Fruit fly (Drosophila melanogaster) whole organism, embryonic: ENCODE results near the gene CG9667.
A peak's percentile ranks its signal among the peaks of the same experiment; 100 is the strongest.

Experiments used
- ATbp ChIP-seq: fragments of 200-800 bp; sonication (Bioruptor generic); optimal IDR thresholded peaks from 2 replicates; lab custom pipeline; 2017; ENCODE audit warnings: missing biosample characterization, mild to moderate bottlenecking, missing genetic modification characterization, missing genetic modification reagents
- Atf3 ChIP-seq: fragments of 200-800 bp; sonication (Bioruptor generic); optimal IDR thresholded peaks from 3 replicates; lab custom pipeline; 2016; ENCODE audit warnings: missing biosample characterization, missing genetic modification characterization
- CG11247 ChIP-seq: fragments of 200-800 bp; sonication (Bioruptor generic); IDR thresholded peaks from 2 replicates; pipeline ENCODE4 v1.3.6; 2022; ENCODE audit warnings: missing biosample characterization, missing genetic modification characterization
- CG11504 ChIP-seq: fragments of 200-800 bp; sonication (Bioruptor generic); optimal IDR thresholded peaks from 3 replicates; lab custom pipeline; 2019; ENCODE audit warnings: missing biosample characterization, mild to moderate bottlenecking, missing genetic modification characterization, moderate library complexity
- CG13123 ChIP-seq: fragments of 200-800 bp; sonication (Bioruptor generic); optimal IDR thresholded peaks from 2 replicates; lab custom pipeline; 2016; ENCODE audit warnings: missing biosample characterization, missing genetic modification characterization
- CG14860 ChIP-seq: fragments of 200-800 bp; sonication (Bioruptor generic); IDR thresholded peaks from 3 replicates; pipeline ENCODE4 v1.3.6; 2022; ENCODE audit warnings: missing biosample characterization, missing genetic modification characterization; ENCODE audit not compliant: partially characterized antibody
- CG15479 ChIP-seq: fragments of 200-800 bp; sonication (Bioruptor generic); optimal IDR thresholded peaks from 3 replicates; lab custom pipeline; 2019; ENCODE audit warnings: missing biosample characterization, mild to moderate bottlenecking, missing genetic modification characterization, moderate library complexity
- CG2712 ChIP-seq: fragments of 200-800 bp; optimal IDR thresholded peaks from 3 replicates; lab custom pipeline; 2019; ENCODE audit warnings: missing biosample characterization, mild to moderate bottlenecking, missing genetic modification characterization, moderate library complexity
- CG4854 ChIP-seq: fragments of 200-800 bp; sonication (Bioruptor generic); optimal IDR thresholded peaks from 2 replicates; lab custom pipeline; 2016; ENCODE audit warnings: missing biosample characterization, missing genetic modification characterization, inconsistent platforms
- CG5245 ChIP-seq: fragments of 200-800 bp; sonication (Bioruptor generic); optimal IDR thresholded peaks from 3 replicates; lab custom pipeline; 2016; ENCODE audit warnings: missing biosample characterization, missing genetic modification characterization
- CG7271 ChIP-seq: fragments of 200-800 bp; sonication (Bioruptor generic); optimal IDR thresholded peaks from 2 replicates; lab custom pipeline; 2018; ENCODE audit warnings: missing biosample characterization, mild to moderate bottlenecking, missing genetic modification characterization, moderate library complexity
- CG8924 ChIP-seq: fragments of 200-800 bp; optimal IDR thresholded peaks from 3 replicates; lab custom pipeline; 2019; ENCODE audit warnings: missing biosample characterization, mild to moderate bottlenecking, missing genetic modification characterization, moderate library complexity
- CG9876 ChIP-seq: fragments of 200-800 bp; sonication (Bioruptor generic); optimal IDR thresholded peaks from 2 replicates; lab custom pipeline; 2016; ENCODE audit warnings: missing biosample characterization, missing genetic modification characterization
- Chrac-16 ChIP-seq: fragments of 200-800 bp; sonication (Bioruptor generic); optimal IDR thresholded peaks from 3 replicates; lab custom pipeline; 2016; ENCODE audit warnings: missing biosample characterization, missing genetic modification characterization
- D ChIP-seq, 2 experiments: fragments of 200-800 bp in 1 of 2; fragments of >200 bp in 1 of 2; sonication (Bioruptor generic) in 1 of 2; optimal IDR thresholded peaks; 2 replicates in 1 of 2; 3 replicates in 1 of 2; lab custom pipeline; 2017; ENCODE audit warnings: mild to moderate bottlenecking in 1 of 2, missing biosample characterization in 1 of 2, missing genetic modification characterization in 1 of 2, missing genetic modification reagents in 1 of 2
- Doc2 ChIP-seq: fragments of 200-800 bp; sonication (Bioruptor generic); IDR thresholded peaks from 2 replicates; pipeline ENCODE4 v1.3.6; 2022; ENCODE audit warnings: missing biosample characterization, missing genetic modification characterization
- E2f1 ChIP-seq: fragments of 200-800 bp; sonication (Bioruptor generic); IDR thresholded peaks from 2 replicates; pipeline ENCODE4 v1.3.6; 2022; ENCODE audit warnings: missing biosample characterization, missing genetic modification characterization
- ERR ChIP-seq: fragments of 200-800 bp; sonication (Bioruptor generic); optimal IDR thresholded peaks from 2 replicates; lab custom pipeline; 2016; ENCODE audit warnings: missing biosample characterization, missing genetic modification characterization
- HLHmδ ChIP-seq: fragments of 200-800 bp; sonication (Bioruptor generic); optimal IDR thresholded peaks from 2 replicates; lab custom pipeline; 2018; ENCODE audit warnings: missing biosample characterization, mild to moderate bottlenecking, missing genetic modification characterization, moderate library complexity
- Neu2 ChIP-seq: fragments of 200-800 bp; sonication (Bioruptor generic); optimal IDR thresholded peaks from 3 replicates; lab custom pipeline; 2016; ENCODE audit warnings: missing biosample characterization, missing genetic modification characterization, borderline replicate concordance
- Trl ChIP-seq, 3 experiments: fragments of >200 bp in 2 of 3; fragments of 200-800 bp in 1 of 3; sonication (Bioruptor generic) in 1 of 3; optimal IDR thresholded peaks; 2 replicates in 1 of 3; 3 replicates in 2 of 3; lab custom pipeline; 2016 to 2017; ENCODE audit warnings: missing biosample characterization in 1 of 3, missing genetic modification characterization in 1 of 3
- cg ChIP-seq: fragments of 200-800 bp; sonication (Bioruptor generic); optimal IDR thresholded peaks from 3 replicates; lab custom pipeline; 2019; ENCODE audit warnings: missing biosample characterization, mild to moderate bottlenecking, missing genetic modification characterization, moderate library complexity
- crc ChIP-seq: fragments of 200-800 bp; sonication (Bioruptor generic); optimal IDR thresholded peaks from 2 replicates; lab custom pipeline; 2016; ENCODE audit warnings: missing biosample characterization, missing genetic modification characterization
- eve ChIP-seq, 2 experiments: fragments of >200 bp; optimal IDR thresholded peaks; 2 replicates each; lab custom pipeline; 2017; ENCODE audit warnings: missing biosample characterization in 2 of 2, missing genetic modification characterization in 2 of 2
- fd96Cb ChIP-seq: fragments of 200-800 bp; sonication (Bioruptor generic); optimal IDR thresholded peaks from 2 replicates; lab custom pipeline; 2018; ENCODE audit warnings: missing biosample characterization, mild to moderate bottlenecking, missing genetic modification characterization, moderate library complexity
- grn ChIP-seq: fragments of 200-800 bp; sonication (Bioruptor generic); optimal IDR thresholded peaks from 3 replicates; lab custom pipeline; 2017; ENCODE audit warnings: missing biosample characterization, missing genetic modification characterization
- jumu ChIP-seq: fragments of 200-800 bp; sonication (Bioruptor generic); optimal IDR thresholded peaks from 3 replicates; lab custom pipeline; 2016; ENCODE audit warnings: missing biosample characterization, missing genetic modification characterization
- knrl ChIP-seq: fragments of 200-800 bp; sonication (Bioruptor generic); IDR thresholded peaks from 3 replicates; pipeline ENCODE4 v1.3.6; 2022; ENCODE audit warnings: missing biosample characterization, missing genetic modification characterization; ENCODE audit not compliant: partially characterized antibody
- lilli ChIP-seq: fragments of 200-800 bp; sonication (Bioruptor generic); optimal IDR thresholded peaks from 3 replicates; lab custom pipeline; 2016; ENCODE audit warnings: missing biosample characterization, missing genetic modification characterization
- mirr ChIP-seq: fragments of 200-800 bp; sonication (Bioruptor generic); optimal IDR thresholded peaks from 3 replicates; lab custom pipeline; 2018; ENCODE audit warnings: missing biosample characterization, mild to moderate bottlenecking, missing genetic modification characterization
- onecut ChIP-seq: fragments of 200-800 bp; sonication (Bioruptor generic); IDR thresholded peaks from 2 replicates; pipeline ENCODE4 v1.3.6; 2022; ENCODE audit warnings: missing biosample characterization, missing genetic modification characterization
- peb ChIP-seq: fragments of 200-800 bp; sonication (Bioruptor generic); IDR thresholded peaks from 2 replicates; pipeline ENCODE4 v1.3.6; 2022; ENCODE audit warnings: missing biosample characterization, missing genetic modification characterization
- phol ChIP-seq: fragments of 200-800 bp; sonication (Bioruptor generic); optimal IDR thresholded peaks from 3 replicates; lab custom pipeline; 2018; ENCODE audit warnings: missing biosample characterization, mild to moderate bottlenecking, missing genetic modification characterization, moderate library complexity
- pum ChIP-seq: fragments of 200-800 bp; sonication (Bioruptor generic); optimal IDR thresholded peaks from 2 replicates; lab custom pipeline; 2016; ENCODE audit warnings: missing biosample characterization, missing genetic modification characterization
- sisA ChIP-seq: fragments of 200-800 bp; sonication (Bioruptor generic); IDR thresholded peaks from 2 replicates; pipeline ENCODE4 v1.3.6; 2022; ENCODE audit warnings: missing biosample characterization, missing genetic modification characterization
- sug ChIP-seq: fragments of 200-800 bp; optimal IDR thresholded peaks from 2 replicates; lab custom pipeline; 2019; ENCODE audit warnings: missing biosample characterization, mild to moderate bottlenecking, missing genetic modification characterization, moderate library complexity
- zen ChIP-seq: fragments of 200-800 bp; sonication (Bioruptor generic); optimal IDR thresholded peaks from 3 replicates; lab custom pipeline; 2018; ENCODE audit warnings: missing biosample characterization, mild to moderate bottlenecking, missing genetic modification characterization, moderate library complexity
- zfh1 ChIP-seq: fragments of 200-800 bp; sonication (Bioruptor generic); IDR thresholded peaks from 3 replicates; pipeline ENCODE4 v1.3.6; 2022; ENCODE audit warnings: missing biosample characterization, missing genetic modification characterization

CG9667 gene

dm6 chr3R:8152578-8153191, 26.5 kb upstream of the CG9667 start (continued):
- TF ChIP-seq CG2712 (tag; lab: Kevin White, UChicago) (no peak), CG9876 (GFP tag; lab: Kevin White, UChicago) (no peak), CG11504 (tag; lab: Kevin White, UChicago) (no peak)

dm6 chr3R:8151163-8151562, 25.0 kb upstream of the CG9667 start:
- TF ChIP-seq eve (GFP tag; optimal IDR thresholded peaks at IDR 0.05; lab: Kevin White, UChicago) = peak in 1 of 2 experiments; percentile 45
- TF ChIP-seq CG8924 = no peak
- TF ChIP-seq mirr (GFP tag; lab: Kevin White, UChicago) = no peak
- TF ChIP-seq CG15479 (GFP tag; lab: Kevin White, UChicago) = peak; percentile 58
- no peak for TF ChIP-seq E2f1 (GFP tag; lab: Robert Waterston, UW)
- TF ChIP-seq zen (tag; lab: Kevin White, UChicago) = peak; percentile 81
- no peak for TF ChIP-seq Atf3 (GFP tag; lab: Kevin White, UChicago)
- TF ChIP-seq pum (GFP tag; lab: Kevin White, UChicago) = no peak
- TF ChIP-seq grn (GFP tag; lab: Kevin White, UChicago) = peak; percentile 95
- no peak for TF ChIP-seq CG5245 (GFP tag; lab: Kevin White, UChicago)

- TF ChIP-seq Neu2 (GFP tag; lab: Kevin White, UChicago) = peak; percentile 68
- no peak for TF ChIP-seq CG11247 (GFP tag; lab: Robert Waterston, UW)
- TF ChIP-seq zfh1 (GFP tag; lab: Robert Waterston, UW) = no peak
- no peak for TF ChIP-seq lilli
- TF ChIP-seq Atf3 (GFP tag; lab: Kevin White, UChicago) = no peak
- TF ChIP-seq fd96Cb = no peak
- TF ChIP-seq grn (GFP tag; lab: Kevin White, UChicago) = peak; percentile 95
- no peak for TF ChIP-seq CG14860
- TF ChIP-seq sisA (GFP tag; lab: Robert Waterston, UW) = no peak
- no peak for TF ChIP-seq sug (tag; lab: Kevin White, UChicago)
- TF ChIP-seq Doc2 (GFP tag; lab: Robert Waterston, UW) = no peak
- TF ChIP-seq Trl (optimal IDR thresholded peaks at IDR 0.05; lab: Kevin White, UChicago) = no peak
- TF ChIP-seq Trl (GFP tag; optimal IDR thresholded peaks at IDR 0.05; lab: Kevin White, UChicago) = no peak
- no peak for TF ChIP-seq D (optimal IDR thresholded peaks at IDR 0.05; lab: Kevin White, UChicago)
- TF ChIP-seq D (GFP tag; optimal IDR thresholded peaks at IDR 0.05; lab: Kevin White, UChicago) = no peak
- peak; percentile 39 for TF ChIP-seq cg (GFP tag; lab: Kevin White, UChicago)
- TF ChIP-seq phol (tag; lab: Kevin White, UChicago) = no peak
- TF ChIP-seq knrl (GFP tag; lab: Robert Waterston, UW) = no peak
- no peak for TF ChIP-seq peb (GFP tag; lab: Robert Waterston, UW)
- no peak for TF ChIP-seq CG7271 (tag; lab: Kevin White, UChicago)
- no peak for TF ChIP-seq CG13123
- no peak for TF ChIP-seq Chrac-16 (GFP tag; lab: Kevin White, UChicago)
- peak; percentile 89 for TF ChIP-seq CG15479 (GFP tag; lab: Kevin White, UChicago)
- no peak for TF ChIP-seq ATbp (GFP tag; lab: Kevin White, UChicago)
- TF ChIP-seq ERR (GFP tag; lab: Kevin White, UChicago) = no peak
- TF ChIP-seq HLHmδ (GFP tag; lab: Kevin White, UChicago) = no peak
- TF ChIP-seq crc (GFP tag; lab: Kevin White, UChicago) = no peak
- no peak for TF ChIP-seq CG4854
- peak; percentile 15; the same call in 1 of the 2 replicates for TF ChIP-seq onecut (GFP tag; lab: Robert Waterston, UW)
- TF ChIP-seq jumu (GFP tag; lab: Kevin White, UChicago) = no peak
Observed at dm6 chr3R:8149995-8150394, 23.8 kb upstream of the CG9667 start.
